Fruit fly (Drosophila melanogaster) whole organism, pupa: ENCODE data around the gene CG3558.

Experiments
- CG10348 ChIP-seq: fragments of 200-800 bp; sonication (Bioruptor generic); IDR thresholded peaks from 2 replicates; pipeline ENCODE4 v1.3.6; 2022; ENCODE audit warnings: missing biosample characterization, missing genetic modification characterization
- CG12605 ChIP-seq: fragments of 200-800 bp; sonication (Bioruptor generic); IDR thresholded peaks from 2 replicates; pipeline ENCODE4 v1.3.6; 2022; ENCODE audit warnings: missing biosample characterization, missing genetic modification characterization
- CG13204 ChIP-seq: fragments of 200-800 bp; sonication (Bioruptor generic); optimal IDR thresholded peaks from 2 replicates; lab custom pipeline; 2018; ENCODE audit warnings: missing biosample characterization, mild to moderate bottlenecking, missing genetic modification characterization, moderate library complexity
- CG14655 ChIP-seq: fragments of 200-800 bp; sonication (Bioruptor generic); optimal IDR thresholded peaks from 3 replicates; lab custom pipeline; 2017; ENCODE audit warnings: mild to moderate bottlenecking, missing biosample characterization, missing genetic modification reagents, missing genetic modification characterization
- CG15710 ChIP-seq: fragments of 200-800 bp; sonication (Bioruptor generic); optimal IDR thresholded peaks from 2 replicates; lab custom pipeline; 2018; ENCODE audit warnings: missing biosample characterization, mild to moderate bottlenecking, missing genetic modification characterization, moderate library complexity
- CG17806 ChIP-seq: fragments of 200-800 bp; sonication (Bioruptor generic); optimal IDR thresholded peaks from 2 replicates; lab custom pipeline; 2018; ENCODE audit warnings: missing biosample characterization, mild to moderate bottlenecking, missing genetic modification characterization, moderate library complexity
- CG32121 ChIP-seq: fragments of 200-800 bp; sonication (Bioruptor generic); IDR thresholded peaks from 2 replicates; pipeline ENCODE4 v1.3.6; 2022; ENCODE audit warnings: missing biosample characterization, missing genetic modification characterization
- CG34367 ChIP-seq: fragments of 200-800 bp; sonication (Bioruptor generic); optimal IDR thresholded peaks from 2 replicates; lab custom pipeline; 2018; ENCODE audit warnings: missing biosample characterization, mild to moderate bottlenecking, missing genetic modification characterization
- CG4496 ChIP-seq: fragments of 200-800 bp; sonication (Bioruptor generic); IDR thresholded peaks from 3 replicates; pipeline ENCODE4 v1.3.6; 2022; ENCODE audit warnings: missing biosample characterization, missing genetic modification characterization
- CG8159 ChIP-seq: fragments of 200-800 bp; sonication (Bioruptor generic); optimal IDR thresholded peaks from 3 replicates; lab custom pipeline; 2018; ENCODE audit warnings: missing biosample characterization, mild to moderate bottlenecking, missing genetic modification characterization, moderate library complexity
- CG8301 ChIP-seq: fragments of 200-800 bp; sonication (Bioruptor generic); optimal IDR thresholded peaks from 2 replicates; lab custom pipeline; 2018; ENCODE audit warnings: missing biosample characterization, mild to moderate bottlenecking, missing genetic modification characterization
- CG9948 ChIP-seq: fragments of 200-800 bp; sonication (Bioruptor generic); optimal IDR thresholded peaks from 2 replicates; lab custom pipeline; 2018; ENCODE audit warnings: missing biosample characterization, mild to moderate bottlenecking, missing genetic modification characterization, moderate library complexity
- D1 ChIP-seq: fragments of 200-800 bp; sonication (Bioruptor generic); optimal IDR thresholded peaks from 2 replicates; lab custom pipeline; 2018; ENCODE audit warnings: missing biosample characterization, mild to moderate bottlenecking, missing genetic modification characterization, moderate library complexity
- EcR ChIP-seq: fragments of 200-800 bp; sonication (Bioruptor generic); optimal IDR thresholded peaks from 3 replicates; lab custom pipeline; 2019; ENCODE audit warnings: missing biosample characterization, missing genetic modification characterization, mild to moderate bottlenecking, moderate library complexity, missing genetic modification reagents
- Ets98B ChIP-seq: fragments of 200-800 bp; sonication (Bioruptor generic); IDR thresholded peaks from 2 replicates; pipeline ENCODE4 v1.3.6; 2022; ENCODE audit warnings: missing biosample characterization, missing genetic modification characterization
- Pif1A ChIP-seq: fragments of 200-800 bp; sonication (Bioruptor generic); optimal IDR thresholded peaks from 3 replicates; lab custom pipeline; 2016; ENCODE audit warnings: missing biosample characterization, missing genetic modification characterization
- Pif1B ChIP-seq: fragments of 200-800 bp; sonication (Bioruptor generic); optimal IDR thresholded peaks from 3 replicates; lab custom pipeline; 2016; ENCODE audit warnings: missing biosample characterization, missing genetic modification characterization
- Snoo ChIP-seq: fragments of 200-800 bp; sonication (Bioruptor generic); optimal IDR thresholded peaks from 3 replicates; lab custom pipeline; 2017; ENCODE audit warnings: missing biosample characterization, mild to moderate bottlenecking, missing genetic modification characterization, inconsistent platforms
- fd96Ca ChIP-seq: fragments of 200-800 bp; sonication (Bioruptor generic); IDR thresholded peaks from 3 replicates; pipeline ENCODE4 v1.3.6; 2022; ENCODE audit warnings: missing biosample characterization, missing genetic modification characterization
- gl ChIP-seq: fragments of 200-800 bp; sonication (Bioruptor generic); optimal IDR thresholded peaks from 2 replicates; lab custom pipeline; 2018; ENCODE audit warnings: missing biosample characterization, mild to moderate bottlenecking, missing genetic modification characterization
- rn ChIP-seq: fragments of 200-800 bp; sonication (Bioruptor generic); IDR thresholded peaks from 2 replicates; pipeline ENCODE4 v1.3.6; 2022; ENCODE audit warnings: missing biosample characterization, missing genetic modification characterization

The CG3558 gene

dm6 chr2L:2956358-2956757 is 36.3 kb upstream of the CG3558 start:
- TF ChIP-seq CG4496 = no peak
- TF ChIP-seq CG34367 (tag; lab: Kevin White, UChicago) = peak; percentile 57
- TF ChIP-seq CG9948 (tag; lab: Kevin White, UChicago) = peak; percentile 67
- no peak for TF ChIP-seq EcR (GFP tag; lab: Kevin White, UChicago)
- no peak for TF ChIP-seq gl (tag; lab: Kevin White, UChicago)
- peak; percentile 65 for TF ChIP-seq CG8301 (tag; lab: Kevin White, UChicago)
- TF ChIP-seq Pif1A (GFP tag; lab: Kevin White, UChicago) = peak; percentile 56
- TF ChIP-seq fd96Ca (GFP tag; lab: Robert Waterston, UW) = 0 out of 3 replicates have a peak, but pooled peaks have one; percentile 28
- TF ChIP-seq CG14655 = peak; percentile 77
- TF ChIP-seq CG8159 (tag; lab: Kevin White, UChicago) = peak; percentile 74
- peak; percentile 1 for TF ChIP-seq D1 (tag; lab: Kevin White, UChicago)
- peak; percentile 52 for TF ChIP-seq CG17806 (tag; lab: Kevin White, UChicago)
- TF ChIP-seq CG32121 (GFP tag; lab: Robert Waterston, UW) = no peak
- peak; percentile 62 for TF ChIP-seq CG15710 (tag; lab: Kevin White, UChicago)
- no peak for TF ChIP-seq Snoo (tag; lab: Kevin White, UChicago)
- no peak for TF ChIP-seq Pif1B (GFP tag; lab: Kevin White, UChicago)

- no peak for TF ChIP-seq Snoo (tag; lab: Kevin White, UChicago)
- no peak for TF ChIP-seq CG4496
- no peak for TF ChIP-seq gl (tag; lab: Kevin White, UChicago)
- no peak for TF ChIP-seq CG13204
- TF ChIP-seq CG14655 = no peak
- TF ChIP-seq CG8159 (tag; lab: Kevin White, UChicago) = no peak
- TF ChIP-seq D1 (tag; lab: Kevin White, UChicago) = no peak
- no peak for TF ChIP-seq CG32121 (GFP tag; lab: Robert Waterston, UW)
- TF ChIP-seq Pif1B (GFP tag; lab: Kevin White, UChicago) = no peak
- no peak for TF ChIP-seq EcR (GFP tag; lab: Kevin White, UChicago)
- TF ChIP-seq CG34367 (tag; lab: Kevin White, UChicago) = no peak
- TF ChIP-seq rn (GFP tag; lab: Robert Waterston, UW) = no peak
- no peak for TF ChIP-seq fd96Ca (GFP tag; lab: Robert Waterston, UW)
- no peak for TF ChIP-seq CG8301 (tag; lab: Kevin White, UChicago)
- TF ChIP-seq CG9948 (tag; lab: Kevin White, UChicago) = no peak
- no peak for TF ChIP-seq CG15710 (tag; lab: Kevin White, UChicago)
- no peak for TF ChIP-seq CG17806 (tag; lab: Kevin White, UChicago)
- TF ChIP-seq CG10348 (GFP tag; lab: Robert Waterston, UW) = no peak
- TF ChIP-seq CG12605 (GFP tag; lab: Robert Waterston, UW) = no peak
- no peak for TF ChIP-seq Ets98B
Observed at dm6 chr2L:2956992-2957391, 35.7 kb upstream of the CG3558 start.

dm6 chr2L:2957547-2958174 is 35.0 kb upstream of the CG3558 start:
- TF ChIP-seq CG12605 (GFP tag; lab: Robert Waterston, UW) (peak; percentile 54), gl (tag; lab: Kevin White, UChicago) (peak; percentile 14), rn (GFP tag; lab: Robert Waterston, UW) (peak; percentile 77), fd96Ca (GFP tag; lab: Robert Waterston, UW) (peak; percentile 85), CG8301 (tag; lab: Kevin White, UChicago) (peak; percentile 80), Pif1A (GFP tag; lab: Kevin White, UChicago) (peak; percentile 89), CG34367 (tag; lab: Kevin White, UChicago) (peak; percentile 74), CG8159 (tag; lab: Kevin White, UChicago) (peak; percentile 93), D1 (tag; lab: Kevin White, UChicago) (peak; percentile 34), Ets98B (peak; percentile 80), CG9948 (tag; lab: Kevin White, UChicago) (peak; percentile 87), CG13204 (peak; percentile 48), CG32121 (GFP tag; lab: Robert Waterston, UW) (peak; percentile 83), CG17806 (tag; lab: Kevin White, UChicago) (peak; percentile 84), CG4496 (peak; percentile 86), Pif1B (GFP tag; lab: Kevin White, UChicago) (peak; percentile 82), CG14655 (peak; percentile 92), Snoo (tag; lab: Kevin White, UChicago) (peak; percentile 94), CG15710 (tag; lab: Kevin White, UChicago) (peak; percentile 91), CG10348 (GFP tag; lab: Robert Waterston, UW) (peak; percentile 77), EcR (GFP tag; lab: Kevin White, UChicago) (no peak)

dm6 chr2L:2958858-2959257 is 33.8 kb upstream of the CG3558 start:
- TF ChIP-seq CG17806 (tag; lab: Kevin White, UChicago) (no peak), CG14655 (no peak), EcR (GFP tag; lab: Kevin White, UChicago) (no peak), CG8301 (tag; lab: Kevin White, UChicago) (no peak), CG4496 (no peak; the same call in 2 of the 3 replicates), CG15710 (tag; lab: Kevin White, UChicago) (no peak), fd96Ca (GFP tag; lab: Robert Waterston, UW) (no peak)

dm6 chr2L:2966917-2967316 is 25.8 kb upstream of the CG3558 start:
- TF ChIP-seq CG8301 (tag; lab: Kevin White, UChicago) (no peak), CG10348 (GFP tag; lab: Robert Waterston, UW) (no peak), D1 (tag; lab: Kevin White, UChicago) (no peak), Ets98B (no peak), Snoo (tag; lab: Kevin White, UChicago) (no peak), CG32121 (GFP tag; lab: Robert Waterston, UW) (no peak), gl (tag; lab: Kevin White, UChicago) (no peak), CG17806 (tag; lab: Kevin White, UChicago) (no peak), rn (GFP tag; lab: Robert Waterston, UW) (no peak), CG34367 (tag; lab: Kevin White, UChicago) (no peak), CG8159 (tag; lab: Kevin White, UChicago) (no peak)
